Fruit fly (Drosophila melanogaster): Measurements from ENCODE around the gene CG32486.

CG32486 gene

dm6 chr3L:3080084-3080994 is 9.7 kb upstream of the CG32486 start (continued):
- TF ChIP-seq klu (GFP tag; IDR thresholded peaks at IDR 0.05) (no peak), tgo (GFP tag; IDR thresholded peaks at IDR 0.05) (peak; percentile 59; the same call in 2 of the 3 replicates), CG7928 (GFP tag; optimal IDR thresholded peaks at IDR 0.05) (no peak), sim (GFP tag; IDR thresholded peaks at IDR 0.05) (no peak), lmd (GFP tag; IDR thresholded peaks at IDR 0.05) (peak; percentile 47), HLHmδ (GFP tag; optimal IDR thresholded peaks at IDR 0.05) (peak; percentile 45), CG14441 (GFP tag; IDR thresholded peaks at IDR 0.05) (peak; percentile 57), CG4707 (GFP tag; optimal IDR thresholded peaks at IDR 0.05) (peak; percentile 23), CG6654 (GFP tag; optimal IDR thresholded peaks at IDR 0.05) (peak; percentile 95), gcm (GFP tag; optimal IDR thresholded peaks at IDR 0.05) (no peak), ttk (GFP tag; IDR thresholded peaks at IDR 0.05) (0 out of 2 replicates have a peak, but pooled peaks have one; percentile 6), CG1233 (GFP tag; optimal IDR thresholded peaks at IDR 0.05) (peak; percentile 7), Hr78 (GFP tag; optimal IDR thresholded peaks at IDR 0.05) (peak in 1 of 2 experiments; percentile 89), Atf3 (GFP tag; optimal IDR thresholded peaks at IDR 0.05) (peak; percentile 21), grau (tag; optimal IDR thresholded peaks at IDR 0.05) (peak; percentile 75), Xrp1 (GFP tag; IDR thresholded peaks at IDR 0.05) (peak; percentile 42; the same call in 1 of the 2 replicates), Ets65A (GFP tag) (peak; percentile 82), CG2678 (tag; optimal IDR thresholded peaks at IDR 0.05) (peak; percentile 59), CG11504 (tag; optimal IDR thresholded peaks at IDR 0.05) (peak; percentile 45), CG1792 (GFP tag; optimal IDR thresholded peaks at IDR 0.05) (peak; percentile 37), CG32532 (GFP tag; IDR thresholded peaks at IDR 0.05) (peak; percentile 56; the same call in 1 of the 2 replicates), so (GFP tag; IDR thresholded peaks at IDR 0.05) (0 out of 3 replicates have a peak, but pooled peaks have one; percentile 24), abd-A (tag; optimal IDR thresholded peaks at IDR 0.05) (peak; percentile 40), nom (GFP tag; optimal IDR thresholded peaks at IDR 0.05) (no peak), CG2712 (tag; optimal IDR thresholded peaks at IDR 0.05) (peak; percentile 18), CG7556 (GFP tag; optimal IDR thresholded peaks at IDR 0.05) (peak; percentile 20), CG7839 (tag; optimal IDR thresholded peaks at IDR 0.05) (peak; percentile 26), Gsc (GFP tag; IDR thresholded peaks at IDR 0.05) (no peak), HLH3B (GFP tag; IDR thresholded peaks at IDR 0.05) (peak; percentile 55), CG4360 (GFP tag; IDR thresholded peaks at IDR 0.05) (no peak), CG2120 (GFP tag; optimal IDR thresholded peaks at IDR 0.05) (peak; percentile 28), fd102C (GFP tag; optimal IDR thresholded peaks at IDR 0.05) (no peak), B-H1 (GFP tag; IDR thresholded peaks at IDR 0.05) (peak; percentile 31; the same call in 2 of the 3 replicates), disco-r (GFP tag; optimal IDR thresholded peaks at IDR 0.05) (no peak), CG9727 (GFP tag; optimal IDR thresholded peaks at IDR 0.05) (no peak), CG2199 (GFP tag; IDR thresholded peaks at IDR 0.05) (0 out of 3 replicates have a peak, but pooled peaks have one; percentile 25), sima (GFP tag; optimal IDR thresholded peaks at IDR 0.05) (no peak), Eip74EF (GFP tag; optimal IDR thresholded peaks at IDR 0.05) (no peak), CG10209 (GFP tag; optimal IDR thresholded peaks at IDR 0.05) (peak; percentile 15), CG15514 (GFP tag; optimal IDR thresholded peaks at IDR 0.05) (peak; percentile 53), Ada2b (GFP tag; IDR thresholded peaks at IDR 0.05) (peak; percentile 33; the same call in 1 of the 2 replicates), CG15011 (GFP tag; optimal IDR thresholded peaks at IDR 0.05) (peak; percentile 4), CG32772 (GFP tag; IDR thresholded peaks at IDR 0.05) (peak; percentile 46), MTF-1 (GFP tag; optimal IDR thresholded peaks at IDR 0.05; ENCODE audit: borderline replicate concordance) (peak; percentile 25), dimm (GFP tag; IDR thresholded peaks at IDR 0.05) (peak; percentile 37; the same call in 1 of the 2 replicates), Mes4 (GFP tag; optimal IDR thresholded peaks at IDR 0.05) (peak; percentile 22), CG34376 (GFP tag; optimal IDR thresholded peaks at IDR 0.05) (peak; percentile 98), Hey (tag; optimal IDR thresholded peaks at IDR 0.05) (peak; percentile 64)

Data from whole organism, embryonic.